Fruit fly (Drosophila melanogaster) whole organism, embryonic: ENCODE results near the gene CG34338.

Source experiments
- ATbp ChIP-seq: fragments of 200-800 bp; sonication (Bioruptor generic); optimal IDR thresholded peaks from 2 replicates; lab custom pipeline; 2017; ENCODE audit warnings: missing biosample characterization, mild to moderate bottlenecking, missing genetic modification characterization, missing genetic modification reagents
- B-H2 ChIP-seq: fragments of 200-800 bp; sonication (Bioruptor generic); optimal IDR thresholded peaks from 2 replicates; lab custom pipeline; 2018; ENCODE audit warnings: missing biosample characterization, mild to moderate bottlenecking, missing genetic modification characterization
- Blimp-1 ChIP-seq: fragments of 200-800 bp; sonication (Bioruptor generic); optimal IDR thresholded peaks from 3 replicates; lab custom pipeline; 2018; ENCODE audit warnings: missing biosample characterization, missing genetic modification characterization, mild to moderate bottlenecking, moderate library complexity, missing genetic modification reagents
- CG11560 ChIP-seq: fragments of 200-800 bp; sonication (Bioruptor generic); IDR thresholded peaks from 3 replicates; pipeline ENCODE4 v1.3.6; 2022; ENCODE audit warnings: missing biosample characterization, missing genetic modification characterization
- CG12769 ChIP-seq: fragments of 200-800 bp; sonication (Bioruptor generic); optimal IDR thresholded peaks from 2 replicates; lab custom pipeline; 2019; ENCODE audit warnings: missing biosample characterization, mild to moderate bottlenecking, missing genetic modification characterization, moderate library complexity
- CG15073 ChIP-seq: fragments of 200-800 bp; sonication (Bioruptor generic); optimal IDR thresholded peaks from 2 replicates; lab custom pipeline; 2016; ENCODE audit warnings: missing biosample characterization, missing genetic modification characterization
- CG17186 ChIP-seq: fragments of 200-800 bp; sonication (Bioruptor generic); optimal IDR thresholded peaks from 3 replicates; lab custom pipeline; 2017; ENCODE audit warnings: missing biosample characterization, missing genetic modification reagents, missing genetic modification characterization
- CG17359 ChIP-seq: fragments of 200-800 bp; sonication (Bioruptor generic); optimal IDR thresholded peaks from 3 replicates; lab custom pipeline; 2018; ENCODE audit warnings: missing biosample characterization, mild to moderate bottlenecking, missing genetic modification characterization, moderate library complexity
- CG18599 ChIP-seq: fragments of 200-800 bp; sonication (Bioruptor generic); optimal IDR thresholded peaks from 3 replicates; lab custom pipeline; 2017; ENCODE audit warnings: missing biosample characterization, missing genetic modification characterization, mild to moderate bottlenecking, moderate library complexity, missing genetic modification reagents
- CG2120 ChIP-seq: fragments of 200-800 bp; sonication (Bioruptor generic); optimal IDR thresholded peaks from 3 replicates; lab custom pipeline; 2016; ENCODE audit warnings: missing biosample characterization, missing genetic modification characterization
- CG2129 ChIP-seq: fragments of 200-800 bp; sonication (Bioruptor generic); IDR thresholded peaks from 2 replicates; pipeline ENCODE4 v1.3.6; 2022; ENCODE audit warnings: missing biosample characterization, missing genetic modification characterization; ENCODE audit not compliant: partially characterized antibody
- CG30431 ChIP-seq: fragments of 200-800 bp; sonication (Bioruptor generic); optimal IDR thresholded peaks from 2 replicates; lab custom pipeline; 2017; ENCODE audit warnings: missing biosample characterization, missing genetic modification characterization
- CG43689 ChIP-seq: fragments of 200-800 bp; sonication (Bioruptor generic); IDR thresholded peaks from 2 replicates; pipeline ENCODE4 v1.3.6; 2022; ENCODE audit warnings: missing biosample characterization, missing genetic modification characterization
- CG4424 ChIP-seq: fragments of 200-800 bp; sonication (Bioruptor generic); optimal IDR thresholded peaks from 3 replicates; lab custom pipeline; 2016; ENCODE audit warnings: missing biosample characterization, missing genetic modification characterization
- CG6254 ChIP-seq: fragments of 200-800 bp; sonication (Bioruptor generic); optimal IDR thresholded peaks from 3 replicates; lab custom pipeline; 2017; ENCODE audit warnings: mild to moderate bottlenecking, missing biosample characterization, missing genetic modification reagents, missing genetic modification characterization
- CG7839 ChIP-seq: fragments of 200-800 bp; sonication (Bioruptor generic); optimal IDR thresholded peaks from 3 replicates; lab custom pipeline; 2018; ENCODE audit warnings: missing biosample characterization, mild to moderate bottlenecking, missing genetic modification characterization, moderate library complexity
- CG7928 ChIP-seq: fragments of 200-800 bp; sonication (Bioruptor generic); optimal IDR thresholded peaks from 2 replicates; lab custom pipeline; 2017; ENCODE audit warnings: missing biosample characterization, mild to moderate bottlenecking, missing genetic modification characterization
- CG8281 ChIP-seq: fragments of 200-800 bp; sonication (Bioruptor generic); optimal IDR thresholded peaks from 2 replicates; lab custom pipeline; 2018; ENCODE audit warnings: missing biosample characterization, mild to moderate bottlenecking, missing genetic modification characterization, moderate library complexity
- CTCF ChIP-seq: fragments of 200-800 bp; sonication (Bioruptor generic); optimal IDR thresholded peaks from 2 replicates; lab custom pipeline; 2017; ENCODE audit warnings: missing biosample characterization, mild to moderate bottlenecking, missing genetic modification characterization, moderate library complexity
- Dek ChIP-seq: fragments of 200-800 bp; sonication (Bioruptor generic); optimal IDR thresholded peaks from 3 replicates; lab custom pipeline; 2019; ENCODE audit warnings: missing biosample characterization, mild to moderate bottlenecking, missing genetic modification characterization, moderate library complexity
- Dll ChIP-seq: fragments of 200-800 bp; sonication (Bioruptor generic); IDR thresholded peaks from 4 replicates; pipeline ENCODE4 v1.3.6; 2022; ENCODE audit warnings: missing biosample characterization, missing genetic modification characterization; ENCODE audit not compliant: partially characterized antibody
- ERR ChIP-seq: fragments of 200-800 bp; sonication (Bioruptor generic); optimal IDR thresholded peaks from 2 replicates; lab custom pipeline; 2016; ENCODE audit warnings: missing biosample characterization, missing genetic modification characterization
- Gug ChIP-seq: fragments of 200-800 bp; sonication (Bioruptor generic); IDR thresholded peaks from 4 replicates; pipeline ENCODE4 v1.3.6; 2022; ENCODE audit warnings: missing biosample characterization, missing genetic modification characterization
- HmgD ChIP-seq: fragments of 200-800 bp; sonication (Bioruptor generic); optimal IDR thresholded peaks from 3 replicates; lab custom pipeline; 2016; ENCODE audit warnings: missing biosample characterization, missing genetic modification characterization
- Hr78 ChIP-seq, 2 experiments: fragments of 200-800 bp in 1 of 2; fragments of >200 bp in 1 of 2; sonication (Bioruptor generic) in 1 of 2; optimal IDR thresholded peaks; 2 replicates each; lab custom pipeline; 2017 to 2019; ENCODE audit warnings: missing biosample characterization in 2 of 2, missing genetic modification characterization in 2 of 2, mild to moderate bottlenecking in 1 of 2, moderate library complexity in 1 of 2
- MESR4 ChIP-seq: fragments of 200-800 bp; sonication (Bioruptor generic); optimal IDR thresholded peaks from 2 replicates; lab custom pipeline; 2018; ENCODE audit warnings: missing biosample characterization, mild to moderate bottlenecking, missing genetic modification characterization, moderate library complexity
- Med ChIP-seq: fragments of 200-800 bp; sonication (Bioruptor generic); peaks from one replicate; lab custom pipeline; 2016; ENCODE audit warnings: missing biosample characterization, missing genetic modification characterization, mild to moderate bottlenecking, inconsistent platforms, moderate library complexity
- Nf-YC ChIP-seq: fragments of 200-800 bp; optimal IDR thresholded peaks from 3 replicates; lab custom pipeline; 2019; ENCODE audit warnings: missing biosample characterization, mild to moderate bottlenecking, missing genetic modification characterization, moderate library complexity
- Scr ChIP-seq: fragments of 200-800 bp; sonication (Bioruptor generic); IDR thresholded peaks from 2 replicates; pipeline ENCODE4 v1.3.6; 2022; ENCODE audit warnings: missing biosample characterization, missing genetic modification characterization; ENCODE audit not compliant: partially characterized antibody
- Spps ChIP-seq: fragments of 200-800 bp; sonication (Bioruptor generic); optimal IDR thresholded peaks from 2 replicates; lab custom pipeline; 2018; ENCODE audit warnings: missing biosample characterization, mild to moderate bottlenecking, missing genetic modification characterization
- Ssrp ChIP-seq: fragments of 200-800 bp; sonication (Bioruptor generic); optimal IDR thresholded peaks from 2 replicates; lab custom pipeline; 2018; ENCODE audit warnings: missing biosample characterization, mild to moderate bottlenecking, missing genetic modification characterization, moderate library complexity
- Tbp ChIP-seq: fragments of >200 bp; optimal IDR thresholded peaks from 2 replicates; lab custom pipeline; 2018; ENCODE audit warnings: missing biosample characterization, missing genetic modification characterization
- ac ChIP-seq: fragments of 200-800 bp; sonication (Bioruptor generic); optimal IDR thresholded peaks from 3 replicates; lab custom pipeline; 2017; ENCODE audit warnings: missing biosample characterization, mild to moderate bottlenecking, missing genetic modification characterization
- ash1 ChIP-seq: fragments of 200-800 bp; sonication (Bioruptor generic); optimal IDR thresholded peaks from 2 replicates; lab custom pipeline; 2018; ENCODE audit warnings: missing biosample characterization, mild to moderate bottlenecking, missing genetic modification characterization
- bigmax ChIP-seq: fragments of 200-800 bp; sonication (Bioruptor generic); optimal IDR thresholded peaks from 2 replicates; lab custom pipeline; 2018; ENCODE audit warnings: missing biosample characterization, mild to moderate bottlenecking, missing genetic modification characterization
- cas ChIP-seq: fragments of 200-800 bp; sonication (Bioruptor generic); IDR thresholded peaks from 2 replicates; pipeline ENCODE4 v1.3.6; 2022; ENCODE audit warnings: missing biosample characterization, missing genetic modification characterization
- eve ChIP-seq, 2 experiments: fragments of >200 bp; optimal IDR thresholded peaks; 2 replicates each; lab custom pipeline; 2017; ENCODE audit warnings: missing biosample characterization in 2 of 2, missing genetic modification characterization in 2 of 2
- hbn ChIP-seq: fragments of 200-800 bp; sonication (Bioruptor generic); IDR thresholded peaks from 2 replicates; pipeline ENCODE4 v1.3.6; 2022; ENCODE audit warnings: missing biosample characterization, missing genetic modification characterization; ENCODE audit not compliant: partially characterized antibody
- jing ChIP-seq: fragments of 200-800 bp; sonication (Bioruptor generic); optimal IDR thresholded peaks from 2 replicates; lab custom pipeline; 2018; ENCODE audit warnings: missing biosample characterization, mild to moderate bottlenecking, missing genetic modification characterization
- pita ChIP-seq: fragments of 200-800 bp; sonication (Bioruptor generic); optimal IDR thresholded peaks from 2 replicates; lab custom pipeline; 2017; ENCODE audit warnings: missing biosample characterization, mild to moderate bottlenecking, missing genetic modification characterization
- repo ChIP-seq: fragments of 200-800 bp; sonication (Bioruptor generic); optimal IDR thresholded peaks from 2 replicates; lab custom pipeline; 2016; ENCODE audit warnings: missing biosample characterization, missing genetic modification characterization
- sd ChIP-seq: fragments of 200-800 bp; sonication (Bioruptor generic); optimal IDR thresholded peaks from 3 replicates; lab custom pipeline; 2018; ENCODE audit warnings: missing biosample characterization, mild to moderate bottlenecking, missing genetic modification characterization, moderate library complexity
- sima ChIP-seq: fragments of 200-800 bp; sonication (Bioruptor generic); optimal IDR thresholded peaks from 2 replicates; lab custom pipeline; 2016; ENCODE audit warnings: missing biosample characterization, missing genetic modification characterization
- ssp ChIP-seq: fragments of 200-800 bp; sonication (Bioruptor generic); IDR thresholded peaks from 2 replicates; pipeline ENCODE4 v1.3.6; 2022; ENCODE audit warnings: missing biosample characterization, missing genetic modification characterization
- sug ChIP-seq: fragments of 200-800 bp; optimal IDR thresholded peaks from 2 replicates; lab custom pipeline; 2019; ENCODE audit warnings: missing biosample characterization, mild to moderate bottlenecking, missing genetic modification characterization, moderate library complexity
- tap ChIP-seq: fragments of 200-800 bp; optimal IDR thresholded peaks from 3 replicates; lab custom pipeline; 2019; ENCODE audit warnings: missing biosample characterization, mild to moderate bottlenecking, missing genetic modification characterization, moderate library complexity
- tna ChIP-seq: fragments of 200-800 bp; sonication (Bioruptor generic); IDR thresholded peaks from 2 replicates; pipeline ENCODE4 v1.3.6; 2022; ENCODE audit warnings: missing biosample characterization, missing genetic modification characterization; ENCODE audit not compliant: partially characterized antibody
- vfl ChIP-seq: fragments of 200-800 bp; sonication (Bioruptor generic); optimal IDR thresholded peaks from 2 replicates; lab custom pipeline; 2016; ENCODE audit warnings: missing biosample characterization, missing genetic modification characterization
- vvl ChIP-seq: fragments of 200-800 bp; sonication (Bioruptor generic); IDR thresholded peaks from 2 replicates; pipeline ENCODE4 v1.3.6; 2022; ENCODE audit warnings: missing biosample characterization, missing genetic modification characterization
- wor ChIP-seq: fragments of 200-800 bp; sonication (Bioruptor generic); IDR thresholded peaks from 2 replicates; pipeline ENCODE4 v1.3.6; 2022; ENCODE audit warnings: missing biosample characterization, missing genetic modification characterization
- zen2 ChIP-seq: fragments of 200-800 bp; sonication (Bioruptor generic); IDR thresholded peaks from 3 replicates; pipeline ENCODE4 v1.3.6; 2022; ENCODE audit warnings: missing biosample characterization, missing genetic modification characterization; ENCODE audit not compliant: partially characterized antibody

Gene CG34338

DNA sequence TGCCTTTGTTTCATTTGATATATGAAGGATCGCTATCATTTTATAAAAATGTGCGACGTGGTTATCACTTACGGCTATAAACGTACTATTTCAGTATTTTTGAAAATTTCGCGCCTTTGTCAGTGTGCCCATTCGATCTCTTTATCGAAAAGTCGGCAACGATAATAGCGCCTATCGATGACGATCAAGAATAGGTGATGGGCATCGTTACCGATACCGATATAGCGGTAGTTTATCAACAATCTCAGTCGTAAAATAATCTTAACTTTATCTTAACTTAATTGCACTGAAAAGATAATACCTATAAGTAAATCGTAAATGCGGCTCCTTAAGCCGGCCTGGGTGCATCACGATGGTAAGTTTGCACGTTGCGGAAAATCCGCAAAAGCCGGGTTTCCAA, 46.6 kb upstream of the CG34338 start, which contains the start of gene Hira (continued):
- TF ChIP-seq Hr78 (GFP tag; optimal IDR thresholded peaks at IDR 0.05; lab: Kevin White, UChicago): no peak
- no peak for TF ChIP-seq vvl (GFP tag; lab: Robert Waterston, UW)
- peak; percentile 82 for TF ChIP-seq hbn
- no peak for TF ChIP-seq ERR
- no peak for TF ChIP-seq jing (GFP tag; lab: Kevin White, UChicago)
- TF ChIP-seq tna: peak; percentile 92
- TF ChIP-seq MESR4 (GFP tag; lab: Kevin White, UChicago): peak; percentile 38
- peak; percentile 66 for TF ChIP-seq Med (GFP tag; lab: Kevin White, UChicago)
- no peak for TF ChIP-seq Dek (tag; lab: Kevin White, UChicago)
- TF ChIP-seq CG7928 (GFP tag; lab: Kevin White, UChicago): no peak
- TF ChIP-seq Blimp-1 (GFP tag; lab: Kevin White, UChicago): no peak
- peak; percentile 83 for TF ChIP-seq Scr (GFP tag; lab: Robert Waterston, UW)
- no peak for TF ChIP-seq ssp
- peak; percentile 27 for TF ChIP-seq Nf-YC (tag; lab: Kevin White, UChicago)
- peak; percentile 32 for TF ChIP-seq CTCF (GFP tag; lab: Kevin White, UChicago)
- TF ChIP-seq CG11560 (tag; lab: Robert Waterston, UW): no peak
- no peak for TF ChIP-seq ash1 (GFP tag; lab: Kevin White, UChicago)
- no peak for TF ChIP-seq eve (GFP tag; optimal IDR thresholded peaks at IDR 0.05; lab: Kevin White, UChicago)
- TF ChIP-seq sima (GFP tag; lab: Kevin White, UChicago): no peak
- TF ChIP-seq tap: no peak
- TF ChIP-seq vfl (GFP tag; lab: Kevin White, UChicago): no peak
- peak; percentile 21 for TF ChIP-seq sug (tag; lab: Kevin White, UChicago)
- peak; percentile 91 for TF ChIP-seq zen2 (GFP tag; lab: Robert Waterston, UW)
- TF ChIP-seq bigmax (GFP tag; lab: Kevin White, UChicago): no peak
- no peak for TF ChIP-seq CG15073 (GFP tag; lab: Kevin White, UChicago)
- no peak for TF ChIP-seq repo (GFP tag; lab: Kevin White, UChicago)
- no peak for TF ChIP-seq Spps (tag; lab: Kevin White, UChicago)
- TF ChIP-seq Tbp: no peak
- peak; percentile 88 for TF ChIP-seq Dll (GFP tag; lab: Robert Waterston, UW)
- peak; percentile 14 for TF ChIP-seq B-H2 (GFP tag; lab: Kevin White, UChicago)
- TF ChIP-seq CG6254 (GFP tag; lab: Kevin White, UChicago): no peak
- TF ChIP-seq pita (GFP tag; lab: Kevin White, UChicago): no peak
- TF ChIP-seq CG17359 (tag; lab: Kevin White, UChicago): no peak
- TF ChIP-seq CG43689 (GFP tag; lab: Robert Waterston, UW): no peak
- no peak for TF ChIP-seq CG18599 (GFP tag; lab: Kevin White, UChicago)
- no peak for TF ChIP-seq wor
- peak; percentile 43 for TF ChIP-seq CG2129 (GFP tag; lab: Robert Waterston, UW)
- TF ChIP-seq cas: no peak
- no peak for TF ChIP-seq CG8281
- TF ChIP-seq CG4424: no peak
- TF ChIP-seq Gug (GFP tag; lab: Robert Waterston, UW): no peak
- TF ChIP-seq HmgD: no peak
- TF ChIP-seq Ssrp (tag; lab: Kevin White, UChicago): no peak
- TF ChIP-seq CG2120 (GFP tag; lab: Kevin White, UChicago): peak; percentile 9
- TF ChIP-seq CG17186: peak; percentile 21
- no peak for TF ChIP-seq ATbp (GFP tag; lab: Kevin White, UChicago)
- no peak for TF ChIP-seq sd (tag; lab: Kevin White, UChicago)
- TF ChIP-seq CG30431 (GFP tag; lab: Kevin White, UChicago): no peak
- TF ChIP-seq ac (GFP tag; lab: Kevin White, UChicago): no peak
- no peak for TF ChIP-seq CG12769
- no peak for TF ChIP-seq CG7839 (tag; lab: Kevin White, UChicago)
